Worm (Caenorhabditis elegans): ENCODE results near the gene cwf-19L1.

- TF ChIP-seq nhr-12 (tag; optimal IDR thresholded peaks at IDR 0.05): no peak
- no peak for TF ChIP-seq egl-27 (tag; optimal IDR thresholded peaks at IDR 0.05)
- no peak for TF ChIP-seq nhr-6 (tag; optimal IDR thresholded peaks at IDR 0.05)
Observed at ce11 chrV:6135428-6135827, 27.8 kb downstream of the cwf-19L1 start.
